Worm (Caenorhabditis elegans): ENCODE results near the gene D1022.9.

DNA sequence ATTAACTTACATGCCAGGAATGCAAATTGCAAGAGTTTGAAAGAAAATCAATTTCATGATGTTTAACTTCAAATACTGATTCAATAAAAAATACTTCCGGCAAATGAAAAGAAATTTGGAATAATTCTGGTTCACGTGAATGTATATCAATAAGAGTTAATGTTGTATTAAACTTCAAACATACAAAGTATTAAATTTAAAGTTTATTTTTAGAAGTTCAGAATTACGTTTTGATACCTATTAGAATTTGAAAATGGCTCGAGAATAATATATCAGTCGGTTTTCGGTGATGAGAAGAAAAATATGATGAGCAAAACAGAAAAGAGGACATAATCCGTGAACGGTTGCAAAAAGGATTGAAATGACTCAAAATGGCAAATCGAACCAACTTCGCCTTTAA lies at the start of gene D1022.9:
- no peak for TF ChIP-seq pax-1 (tag; optimal IDR thresholded peaks at IDR 0.05)
- TF ChIP-seq ceh-19 (GFP tag; optimal IDR thresholded peaks at IDR 0.05) = no peak
- TF ChIP-seq fkh-10 (GFP tag; optimal IDR thresholded peaks at IDR 0.05) = no peak
- no peak for TF ChIP-seq ceh-14 (tag; optimal IDR thresholded peaks at IDR 0.05)
- no peak for TF ChIP-seq tbx-2 (tag; optimal IDR thresholded peaks at IDR 0.05)
- no peak for TF ChIP-seq pha-4 (tag; optimal IDR thresholded peaks at IDR 0.05)
- no peak for TF ChIP-seq elt-2 (tag; optimal IDR thresholded peaks at IDR 0.05)
- no peak for TF ChIP-seq ref-2 (tag; optimal IDR thresholded peaks at IDR 0.05)
- TF ChIP-seq syd-9 (tag; optimal IDR thresholded peaks at IDR 0.05) = no peak
- no peak for TF ChIP-seq eyg-1 (tag; optimal IDR thresholded peaks at IDR 0.05)
- no peak for TF ChIP-seq nhr-232 (tag; optimal IDR thresholded peaks at IDR 0.05)
- TF ChIP-seq ceh-45 (GFP tag; IDR thresholded peaks at IDR 0.05) = no peak
- TF ChIP-seq ceh-6 (GFP tag; optimal IDR thresholded peaks at IDR 0.05) = no peak

Measured in whole organism, late embryonic.